Fruit fly (Drosophila melanogaster): ENCODE results near the gene CG13640.
A peak's percentile ranks its signal among the peaks of the same experiment; 100 is the strongest.

The CG13640 gene

dm6 chr3R:24860316-24860826 lies 1.6 kb downstream of the CG13640 start, which contains the start of gene CG13639:
TSS of gene CG13639 (minus strand) at chr3R:24860366.
- TF ChIP-seq CG34367 (tag; optimal IDR thresholded peaks at IDR 0.05) (peak; percentile 27), CG10348 (GFP tag; IDR thresholded peaks at IDR 0.05) (no peak), CG14655 (GFP tag; optimal IDR thresholded peaks at IDR 0.05) (no peak), CG4496 (GFP tag; IDR thresholded peaks at IDR 0.05) (no peak), EcR (GFP tag; optimal IDR thresholded peaks at IDR 0.05) (peak; percentile 87)

dm6 chr3R:24859701-24860100 lies 2.3 kb downstream of the CG13640 start, which contains the start of gene ppk22:
TSS of gene ppk22 (minus strand) at chr3R:24859801.
- TF ChIP-seq fd96Ca (GFP tag; IDR thresholded peaks at IDR 0.05), result no peak
- TF ChIP-seq gl (tag; optimal IDR thresholded peaks at IDR 0.05), result no peak
- TF ChIP-seq rn (GFP tag; IDR thresholded peaks at IDR 0.05), result no peak
- no peak for TF ChIP-seq Pif1A (GFP tag; optimal IDR thresholded peaks at IDR 0.05)
- no peak for TF ChIP-seq Snoo (tag; optimal IDR thresholded peaks at IDR 0.05)
- no peak for TF ChIP-seq D1 (tag; optimal IDR thresholded peaks at IDR 0.05)
- TF ChIP-seq CG34367 (tag; optimal IDR thresholded peaks at IDR 0.05), result no peak
- TF ChIP-seq Pif1B (GFP tag; optimal IDR thresholded peaks at IDR 0.05), result no peak
- no peak for TF ChIP-seq CG12605 (GFP tag; IDR thresholded peaks at IDR 0.05)
- no peak for TF ChIP-seq CG8301 (tag; optimal IDR thresholded peaks at IDR 0.05)
- no peak for TF ChIP-seq CG15710 (tag; optimal IDR thresholded peaks at IDR 0.05)
- no peak for TF ChIP-seq CG8159 (tag; optimal IDR thresholded peaks at IDR 0.05)
- no peak for TF ChIP-seq CG32121 (GFP tag; IDR thresholded peaks at IDR 0.05)

dm6 chr3R:24857459-24857858 lies 4.5 kb downstream of the CG13640 start, which contains the start of gene CAH4:
TSS of gene CAH4 (minus strand) at chr3R:24857559.
- TF ChIP-seq Pif1B (GFP tag; optimal IDR thresholded peaks at IDR 0.05), result no peak
- no peak for TF ChIP-seq CG10348 (GFP tag; IDR thresholded peaks at IDR 0.05)
- TF ChIP-seq CG15710 (tag; optimal IDR thresholded peaks at IDR 0.05), result no peak
- TF ChIP-seq CG17806 (tag; optimal IDR thresholded peaks at IDR 0.05), result no peak
- TF ChIP-seq fd96Ca (GFP tag; IDR thresholded peaks at IDR 0.05), result no peak
- TF ChIP-seq CG9948 (tag; optimal IDR thresholded peaks at IDR 0.05), result no peak
- no peak for TF ChIP-seq gl (tag; optimal IDR thresholded peaks at IDR 0.05)
- TF ChIP-seq D1 (tag; optimal IDR thresholded peaks at IDR 0.05), result no peak

- 0 out of 2 replicates have a peak, but pooled peaks have one; percentile 27 for TF ChIP-seq CG32121 (GFP tag; IDR thresholded peaks at IDR 0.05)
- TF ChIP-seq CG8301 (tag; optimal IDR thresholded peaks at IDR 0.05), result no peak
Measured at dm6 chr3R:24856143-24856542, 5.8 kb downstream of the CG13640 start, which contains the start of gene HDAC11. TSS of gene HDAC11 (minus strand) at chr3R:24856243.

- TF ChIP-seq gl (tag; optimal IDR thresholded peaks at IDR 0.05), result no peak
- no peak for TF ChIP-seq CG14655 (GFP tag; optimal IDR thresholded peaks at IDR 0.05)
- no peak for TF ChIP-seq Pif1B (GFP tag; optimal IDR thresholded peaks at IDR 0.05)
- no peak for TF ChIP-seq CG8301 (tag; optimal IDR thresholded peaks at IDR 0.05)
- TF ChIP-seq EcR (GFP tag; optimal IDR thresholded peaks at IDR 0.05), result no peak
- no peak for TF ChIP-seq CG13204 (GFP tag; optimal IDR thresholded peaks at IDR 0.05)
- no peak for TF ChIP-seq Ets98B (GFP tag; IDR thresholded peaks at IDR 0.05)
- no peak for TF ChIP-seq CG4496 (GFP tag; IDR thresholded peaks at IDR 0.05)
- TF ChIP-seq Snoo (tag; optimal IDR thresholded peaks at IDR 0.05), result no peak
- no peak for TF ChIP-seq CG8159 (tag; optimal IDR thresholded peaks at IDR 0.05)
- no peak for TF ChIP-seq CG10348 (GFP tag; IDR thresholded peaks at IDR 0.05)
- no peak for TF ChIP-seq Pif1A (GFP tag; optimal IDR thresholded peaks at IDR 0.05)
- no peak for TF ChIP-seq CG15710 (tag; optimal IDR thresholded peaks at IDR 0.05)
- no peak for TF ChIP-seq CG34367 (tag; optimal IDR thresholded peaks at IDR 0.05)
- no peak for TF ChIP-seq rn (GFP tag; IDR thresholded peaks at IDR 0.05)
Measured at dm6 chr3R:24851429-24851828, 10.5 kb downstream of the CG13640 start, which contains the start of gene Nct. TSS of gene Nct (plus strand) at chr3R:24851601.

- TF ChIP-seq CG12605 (GFP tag; IDR thresholded peaks at IDR 0.05) (no peak), rn (GFP tag; IDR thresholded peaks at IDR 0.05) (0 out of 2 replicates have a peak, but pooled peaks have one; percentile 24), Snoo (tag; optimal IDR thresholded peaks at IDR 0.05) (peak; percentile 30), Ets98B (GFP tag; IDR thresholded peaks at IDR 0.05) (peak; percentile 43; the same call in 1 of the 2 replicates)
Measured at dm6 chr3R:24850420-24850819, 11.5 kb downstream of the CG13640 start, which contains the start of gene CG7006. TSS of gene CG7006 (plus strand) at chr3R:24850627.

dm6 chr3R:24845952-24846848 lies 15.8 kb downstream of the CG13640 start:
- no peak for TF ChIP-seq Pif1A (GFP tag; optimal IDR thresholded peaks at IDR 0.05)
- TF ChIP-seq CG8301 (tag; optimal IDR thresholded peaks at IDR 0.05), result no peak
- TF ChIP-seq rn (GFP tag; IDR thresholded peaks at IDR 0.05), result no peak
- TF ChIP-seq CG12605 (GFP tag; IDR thresholded peaks at IDR 0.05), result no peak
- no peak for TF ChIP-seq gl (tag; optimal IDR thresholded peaks at IDR 0.05)
- TF ChIP-seq CG13204 (GFP tag; optimal IDR thresholded peaks at IDR 0.05), result no peak
- TF ChIP-seq Pif1B (GFP tag; optimal IDR thresholded peaks at IDR 0.05), result no peak
- TF ChIP-seq fd96Ca (GFP tag; IDR thresholded peaks at IDR 0.05), result no peak
- TF ChIP-seq CG8159 (tag; optimal IDR thresholded peaks at IDR 0.05), result no peak
- no peak for TF ChIP-seq CG17806 (tag; optimal IDR thresholded peaks at IDR 0.05)
- TF ChIP-seq CG10348 (GFP tag; IDR thresholded peaks at IDR 0.05), result no peak
- no peak for TF ChIP-seq CG4496 (GFP tag; IDR thresholded peaks at IDR 0.05)
- TF ChIP-seq Snoo (tag; optimal IDR thresholded peaks at IDR 0.05), result no peak
- no peak for TF ChIP-seq CG14655 (GFP tag; optimal IDR thresholded peaks at IDR 0.05)
- TF ChIP-seq CG32121 (GFP tag; IDR thresholded peaks at IDR 0.05), result no peak
- no peak for TF ChIP-seq EcR (GFP tag; optimal IDR thresholded peaks at IDR 0.05)
- TF ChIP-seq CG34367 (tag; optimal IDR thresholded peaks at IDR 0.05), result no peak

Data from whole organism, pupa.